Fruit fly (Drosophila melanogaster) whole organism, embryonic: ENCODE data around the gene CG2021.

Experiments
- Awh ChIP-seq: fragments of 200-800 bp; sonication (Bioruptor generic); IDR thresholded peaks from 2 replicates; pipeline ENCODE4, ENCODE4 v1.3.6; 2022; ENCODE audit warnings: missing biosample characterization, missing genetic modification characterization
- CG11093 ChIP-seq: fragments of 200-800 bp; sonication (Bioruptor generic); IDR thresholded peaks from 3 replicates; pipeline ENCODE4 v1.3.6; 2022; ENCODE audit warnings: missing biosample characterization, missing genetic modification characterization
- CG11723 ChIP-seq: fragments of 200-800 bp; sonication (Bioruptor generic); optimal IDR thresholded peaks from 2 replicates; lab custom pipeline; 2017; ENCODE audit warnings: missing biosample characterization, mild to moderate bottlenecking, missing genetic modification characterization
- CG13123 ChIP-seq: fragments of 200-800 bp; sonication (Bioruptor generic); optimal IDR thresholded peaks from 2 replicates; lab custom pipeline; 2016; ENCODE audit warnings: missing biosample characterization, missing genetic modification characterization
- CG14050 ChIP-seq: fragments of 200-800 bp; sonication (Bioruptor generic); IDR thresholded peaks from 3 replicates; pipeline ENCODE4 v1.3.6; 2022; ENCODE audit warnings: missing biosample characterization, missing genetic modification characterization
- CG16813 ChIP-seq: fragments of 200-800 bp; sonication (Bioruptor generic); IDR thresholded peaks from 3 replicates; pipeline ENCODE4 v1.3.6; 2022; ENCODE audit warnings: missing biosample characterization, missing genetic modification characterization; ENCODE audit not compliant: partially characterized antibody
- CG18011 ChIP-seq: fragments of 200-800 bp; sonication (Bioruptor generic); optimal IDR thresholded peaks from 2 replicates; lab custom pipeline; 2017; ENCODE audit warnings: missing biosample characterization, missing genetic modification characterization, mild to moderate bottlenecking, moderate library complexity, missing genotype
- CG2678 ChIP-seq: fragments of 200-800 bp; sonication (Bioruptor generic); optimal IDR thresholded peaks from 3 replicates; lab custom pipeline; 2019; ENCODE audit warnings: missing biosample characterization, mild to moderate bottlenecking, missing genetic modification characterization, moderate library complexity
- CG30020 ChIP-seq: fragments of 200-800 bp; optimal IDR thresholded peaks from 2 replicates; lab custom pipeline; 2019; ENCODE audit warnings: missing biosample characterization, mild to moderate bottlenecking, missing genetic modification characterization, moderate library complexity
- CG3065 ChIP-seq: fragments of 200-800 bp; sonication (Bioruptor generic); optimal IDR thresholded peaks from 2 replicates; lab custom pipeline; 2016; ENCODE audit warnings: missing biosample characterization, missing genetic modification characterization
- CG32772 ChIP-seq: fragments of 200-800 bp; sonication (Bioruptor generic); IDR thresholded peaks from 2 replicates; pipeline ENCODE4 v1.3.6; 2022; ENCODE audit warnings: missing biosample characterization, missing genetic modification characterization
- CG3407 ChIP-seq: fragments of 200-800 bp; sonication (Bioruptor generic); optimal IDR thresholded peaks from 2 replicates; lab custom pipeline; 2018; ENCODE audit warnings: missing biosample characterization, mild to moderate bottlenecking, missing genetic modification characterization
- CG3838 ChIP-seq: fragments of 200-800 bp; sonication (Bioruptor generic); optimal IDR thresholded peaks from 3 replicates; lab custom pipeline; 2016; ENCODE audit warnings: missing biosample characterization, missing genetic modification characterization
- CG3847 ChIP-seq: fragments of 200-800 bp; sonication (Bioruptor generic); IDR thresholded peaks from 2 replicates; pipeline ENCODE4 v1.3.6; 2022; ENCODE audit warnings: missing biosample characterization, missing genetic modification characterization
- CG6272 ChIP-seq: fragments of 200-800 bp; sonication (Bioruptor generic); IDR thresholded peaks from 2 replicates; pipeline ENCODE4 v1.3.6; 2022; ENCODE audit warnings: missing biosample characterization, missing genetic modification characterization
- CG7271 ChIP-seq: fragments of 200-800 bp; sonication (Bioruptor generic); optimal IDR thresholded peaks from 2 replicates; lab custom pipeline; 2018; ENCODE audit warnings: missing biosample characterization, mild to moderate bottlenecking, missing genetic modification characterization, moderate library complexity
- CrebB ChIP-seq: fragments of 200-800 bp; sonication (Bioruptor generic); optimal IDR thresholded peaks from 3 replicates; lab custom pipeline; 2018; ENCODE audit warnings: missing biosample characterization, mild to moderate bottlenecking, missing genetic modification characterization
- Dbx ChIP-seq: fragments of 200-800 bp; sonication (Bioruptor generic); IDR thresholded peaks from 3 replicates; pipeline ENCODE4 v1.3.6; 2022; ENCODE audit warnings: missing biosample characterization, missing genetic modification characterization
- Dip2 ChIP-seq: fragments of 200-800 bp; sonication (Bioruptor generic); IDR thresholded peaks from 2 replicates; pipeline ENCODE4 v1.3.6; 2022; ENCODE audit warnings: missing biosample characterization, missing genetic modification characterization
- H15 ChIP-seq: fragments of 200-800 bp; sonication (Bioruptor generic); IDR thresholded peaks from 3 replicates; pipeline ENCODE4 v1.3.6; 2022; ENCODE audit warnings: missing biosample characterization, missing genetic modification characterization
- H2.0 ChIP-seq: fragments of 200-800 bp; sonication (Bioruptor generic); IDR thresholded peaks from 2 replicates; pipeline ENCODE4 v1.3.6; 2022; ENCODE audit warnings: missing biosample characterization, missing genetic modification characterization
- HLH4C ChIP-seq: fragments of 200-800 bp; sonication (Bioruptor generic); IDR thresholded peaks from 3 replicates; pipeline ENCODE4 v1.3.6; 2022; ENCODE audit warnings: missing biosample characterization, missing genetic modification characterization; ENCODE audit not compliant: partially characterized antibody
- Jarid2 ChIP-seq: fragments of 200-800 bp; sonication (Bioruptor generic); optimal IDR thresholded peaks from 3 replicates; lab custom pipeline; 2017; ENCODE audit warnings: mild to moderate bottlenecking, missing biosample characterization, missing genetic modification reagents, missing genetic modification characterization
- Lim3 ChIP-seq: fragments of 200-800 bp; sonication (Bioruptor generic); IDR thresholded peaks from 2 replicates; pipeline ENCODE4 v1.3.6; 2022; ENCODE audit warnings: missing biosample characterization, missing genetic modification characterization
- MESR4 ChIP-seq: fragments of 200-800 bp; sonication (Bioruptor generic); optimal IDR thresholded peaks from 2 replicates; lab custom pipeline; 2018; ENCODE audit warnings: missing biosample characterization, mild to moderate bottlenecking, missing genetic modification characterization, moderate library complexity
- Opbp ChIP-seq: fragments of 200-800 bp; sonication (Bioruptor generic); IDR thresholded peaks from 3 replicates; pipeline ENCODE4 v1.3.6; 2022; ENCODE audit warnings: missing biosample characterization, missing genetic modification characterization; ENCODE audit not compliant: partially characterized antibody
- Xbp1 ChIP-seq: fragments of 200-800 bp; sonication (Bioruptor generic); optimal IDR thresholded peaks from 3 replicates; lab custom pipeline; 2016; ENCODE audit warnings: missing biosample characterization, mild to moderate bottlenecking, missing genetic modification characterization
- ash1 ChIP-seq: fragments of 200-800 bp; sonication (Bioruptor generic); optimal IDR thresholded peaks from 2 replicates; lab custom pipeline; 2018; ENCODE audit warnings: missing biosample characterization, mild to moderate bottlenecking, missing genetic modification characterization
- cato ChIP-seq: fragments of 200-800 bp; sonication (Bioruptor generic); optimal IDR thresholded peaks from 2 replicates; lab custom pipeline; 2016; ENCODE audit warnings: missing biosample characterization, missing genetic modification characterization, borderline replicate concordance
- caup ChIP-seq: fragments of 200-800 bp; sonication (Bioruptor generic); optimal IDR thresholded peaks from 3 replicates; lab custom pipeline; 2017; ENCODE audit warnings: missing biosample characterization, mild to moderate bottlenecking, missing genetic modification characterization, moderate library complexity; ENCODE audit not compliant: severe bottlenecking
- cg ChIP-seq: fragments of 200-800 bp; sonication (Bioruptor generic); optimal IDR thresholded peaks from 3 replicates; lab custom pipeline; 2019; ENCODE audit warnings: missing biosample characterization, mild to moderate bottlenecking, missing genetic modification characterization, moderate library complexity
- fd64A ChIP-seq: fragments of 200-800 bp; sonication (Bioruptor generic); optimal IDR thresholded peaks from 3 replicates; lab custom pipeline; 2018; ENCODE audit warnings: missing biosample characterization, mild to moderate bottlenecking, missing genetic modification characterization
- kay ChIP-seq: fragments of 200-800 bp; sonication (Bioruptor generic); optimal IDR thresholded peaks from 2 replicates; lab custom pipeline; 2016; ENCODE audit warnings: missing biosample characterization, missing genetic modification characterization
- ken ChIP-seq: fragments of 200-800 bp; sonication (Bioruptor generic); IDR thresholded peaks from 3 replicates; pipeline ENCODE4 v1.3.6; 2022; ENCODE audit warnings: missing biosample characterization, missing genetic modification characterization
- kni ChIP-seq: fragments of 200-800 bp; sonication (Bioruptor generic); optimal IDR thresholded peaks from 3 replicates; lab custom pipeline; 2017; ENCODE audit warnings: mild to moderate bottlenecking, missing biosample characterization, missing genetic modification reagents, missing genetic modification characterization
- maf-S ChIP-seq: fragments of 200-800 bp; sonication (Bioruptor generic); optimal IDR thresholded peaks from 2 replicates; lab custom pipeline; 2016; ENCODE audit warnings: missing biosample characterization, missing genetic modification characterization
- mam ChIP-seq: fragments of 200-800 bp; sonication (Bioruptor generic); optimal IDR thresholded peaks from 3 replicates; lab custom pipeline; 2016; ENCODE audit warnings: missing biosample characterization, missing genetic modification characterization
- nau ChIP-seq: fragments of 200-800 bp; sonication (Bioruptor generic); optimal IDR thresholded peaks from 3 replicates; lab custom pipeline; 2017; ENCODE audit warnings: missing biosample characterization, mild to moderate bottlenecking, missing genetic modification characterization, missing genetic modification reagents
- pan ChIP-seq, 4 experiments: fragments of >200 bp in 3 of 4; fragments of 200-800 bp in 1 of 4; sonication (Bioruptor generic) in 1 of 4; optimal IDR thresholded peaks in 3 of 4; IDR thresholded peaks in 1 of 4; 2 replicates each; pipeline versions ENCODE4 v1.3.6 to Lab custom; 2017 to 2022; ENCODE audit warnings: missing biosample characterization in 2 of 4, missing genetic modification characterization in 2 of 4, mixed read lengths in 1 of 4
- pros ChIP-seq: fragments of 200-800 bp; sonication (Bioruptor generic); optimal IDR thresholded peaks from 3 replicates; lab custom pipeline; 2019; ENCODE audit warnings: missing biosample characterization, mild to moderate bottlenecking, missing genetic modification characterization, moderate library complexity
- ranshi ChIP-seq: fragments of 200-800 bp; sonication (Bioruptor generic); IDR thresholded peaks from 2 replicates; pipeline ENCODE4 v1.3.6; 2022; ENCODE audit warnings: missing biosample characterization, missing genetic modification characterization
- sd ChIP-seq: fragments of 200-800 bp; sonication (Bioruptor generic); optimal IDR thresholded peaks from 3 replicates; lab custom pipeline; 2018; ENCODE audit warnings: missing biosample characterization, mild to moderate bottlenecking, missing genetic modification characterization, moderate library complexity
- slbo ChIP-seq: fragments of 200-800 bp; sonication (Bioruptor generic); IDR thresholded peaks from 2 replicates; pipeline ENCODE4 v1.3.6; 2022; ENCODE audit warnings: missing biosample characterization, missing genetic modification characterization
- slp2 ChIP-seq: fragments of 200-800 bp; sonication (Bioruptor generic); optimal IDR thresholded peaks from 2 replicates; lab custom pipeline; 2016; ENCODE audit warnings: missing biosample characterization, missing genetic modification characterization
- sna ChIP-seq: fragments of 200-800 bp; sonication (Bioruptor generic); IDR thresholded peaks from 2 replicates; pipeline ENCODE4 v1.3.6; 2022; ENCODE audit warnings: missing biosample characterization, missing genetic modification characterization; ENCODE audit not compliant: partially characterized antibody
- vfl ChIP-seq: fragments of 200-800 bp; sonication (Bioruptor generic); optimal IDR thresholded peaks from 2 replicates; lab custom pipeline; 2016; ENCODE audit warnings: missing biosample characterization, missing genetic modification characterization
- z ChIP-seq: fragments of 200-800 bp; sonication (Bioruptor generic); IDR thresholded peaks from 3 replicates; pipeline ENCODE4 v1.3.6; 2022; ENCODE audit warnings: missing biosample characterization, missing genetic modification characterization
- zfh1 ChIP-seq: fragments of 200-800 bp; sonication (Bioruptor generic); IDR thresholded peaks from 3 replicates; pipeline ENCODE4 v1.3.6; 2022; ENCODE audit warnings: missing biosample characterization, missing genetic modification characterization

The CG2021 gene

DNA sequence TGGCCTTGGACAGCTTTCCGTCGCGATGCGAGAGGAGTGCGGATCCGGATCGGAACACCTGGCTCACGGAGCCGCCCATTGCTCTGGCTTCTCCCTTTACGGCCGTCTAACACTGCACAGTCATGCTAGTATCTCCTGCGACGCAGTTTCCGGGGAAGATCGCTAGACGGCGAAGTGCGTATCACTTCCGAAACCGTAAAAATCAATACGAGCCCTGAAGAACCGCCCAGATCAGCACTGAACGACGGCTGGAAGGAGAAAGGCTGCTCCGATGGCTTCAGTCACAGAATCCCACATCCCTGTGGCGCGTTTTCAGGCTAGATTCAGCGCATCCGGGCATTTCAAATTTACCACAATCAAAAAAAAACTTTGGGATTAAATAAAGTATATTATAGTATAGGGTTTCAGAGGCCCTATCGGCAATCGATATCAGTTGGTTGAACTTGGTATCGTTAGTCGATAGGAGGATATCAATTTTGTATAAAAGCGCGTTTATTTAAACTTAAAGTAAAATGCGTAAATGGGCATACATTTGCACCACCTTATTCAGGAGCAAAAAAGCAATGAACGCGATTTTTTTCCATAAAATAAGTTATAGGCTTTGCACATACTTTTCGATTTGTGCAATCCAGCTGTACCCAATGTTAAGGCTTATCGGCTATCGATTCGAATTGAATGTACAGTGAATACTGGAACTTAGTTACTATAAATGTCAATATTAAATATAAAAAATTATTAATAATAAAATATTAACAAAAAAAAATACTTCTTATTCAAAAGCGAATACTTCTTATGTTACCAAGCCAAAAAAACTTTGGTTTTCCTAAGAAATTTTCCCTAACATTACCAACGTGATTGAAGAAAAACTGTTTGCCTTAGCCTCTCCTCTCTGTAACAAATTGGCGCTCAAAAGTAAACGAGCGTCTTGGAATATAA is 2.2 kb downstream of the CG2021 start, which contains the start of the genes CG13933 and PolD2 (continued):
- TF ChIP-seq Lim3 (peak; percentile 95), sna (GFP tag; lab: Robert Waterston, UW) (peak; percentile 80), Opbp (GFP tag; lab: Robert Waterston, UW) (peak; percentile 43), kay (GFP tag; lab: Kevin White, UChicago) (peak; percentile 93), pan (optimal IDR thresholded peaks at IDR 0.05; lab: Kevin White, UChicago) (no peak), pan (GFP tag; optimal IDR thresholded peaks at IDR 0.05 in 1 of 2, IDR thresholded peaks at IDR 0.05 in 1 of 2) (peak in 1 of 2 experiments; percentile 96), CrebB (tag; lab: Kevin White, UChicago) (peak; percentile 93), Jarid2 (GFP tag; lab: Kevin White, UChicago) (no peak), CG13123 (peak; percentile 94), CG32772 (peak; percentile 98), cg (no peak), CG3065 (GFP tag; lab: Kevin White, UChicago) (no peak), vfl (GFP tag; lab: Kevin White, UChicago) (peak; percentile 67), sd (tag; lab: Kevin White, UChicago) (no peak), CG14050 (GFP tag; lab: Robert Waterston, UW) (peak; percentile 98), ken (GFP tag; lab: Robert Waterston, UW) (peak; percentile 97), CG11723 (no peak), H2.0 (peak; percentile 99), MESR4 (GFP tag; lab: Kevin White, UChicago) (peak; percentile 16), caup (GFP tag; lab: Kevin White, UChicago) (peak; percentile 95), zfh1 (peak; percentile 97), Dbx (GFP tag; lab: Robert Waterston, UW) (peak; percentile 93), kni (GFP tag; lab: Kevin White, UChicago) (no peak), z (no peak), mam (peak; percentile 71), HLH4C (GFP tag; lab: Robert Waterston, UW) (peak; percentile 95), cato (GFP tag; lab: Kevin White, UChicago) (peak; percentile 94), Xbp1 (peak; percentile 98), ranshi (GFP tag; lab: Robert Waterston, UW) (peak; percentile 95), CG3407 (peak; percentile 90), CG3838 (GFP tag; lab: Kevin White, UChicago) (peak; percentile 79), CG30020 (peak; percentile 89), CG3847 (GFP tag; lab: Robert Waterston, UW) (peak; percentile 98), H15 (GFP tag; lab: Robert Waterston, UW) (peak; percentile 96), Awh (peak; percentile 93), CG11093 (GFP tag; lab: Robert Waterston, UW) (peak; percentile 98), Dip2 (no peak), pros (GFP tag; lab: Kevin White, UChicago) (no peak), CG6272 (GFP tag; lab: Robert Waterston, UW) (peak; percentile 92), nau (GFP tag; lab: Kevin White, UChicago) (no peak), slp2 (GFP tag; lab: Kevin White, UChicago) (peak; percentile 81), maf-S (GFP tag; lab: Kevin White, UChicago) (peak; percentile 55), fd64A (GFP tag; lab: Kevin White, UChicago) (no peak), CG16813 (peak; percentile 78), CG18011 (GFP tag; lab: Kevin White, UChicago) (peak; percentile 88), CG2678 (peak; percentile 92), ash1 (GFP tag; lab: Kevin White, UChicago) (no peak), slbo (peak; percentile 99), CG7271 (tag; lab: Kevin White, UChicago) (peak; percentile 85)
